Worm (Caenorhabditis elegans) whole organism, midembryonic: ENCODE results near the gene T26C11.4.
A peak's percentile ranks its signal among the peaks of the same experiment; 100 is the strongest.

Experiments used
- cog-1 ChIP-seq: sonication (generic microtip); optimal IDR thresholded peaks from 2 replicates; lab custom pipeline; 2016; ENCODE audit warnings: missing genetic modification characterization, missing compliant biosample characterization
- flt-1 ChIP-seq: fragments of 200-800 bp; sonication (Bioruptor generic); IDR thresholded peaks from 2 replicates; pipeline ENCODE4 v1.3.6; 2022; ENCODE audit warnings: missing genetic modification characterization, missing compliant biosample characterization
- ztf-23 ChIP-seq: fragments of 200-800 bp; sonication (Bioruptor generic); IDR thresholded peaks from 2 replicates; pipeline ENCODE4 v1.3.6; 2022; ENCODE audit warnings: missing genetic modification reagents, missing genetic modification characterization, missing compliant biosample characterization

- TF ChIP-seq ztf-23 (GFP tag; lab: Robert Waterston, UW), result no peak
- TF ChIP-seq cog-1 (tag; lab: Kevin White, UChicago), result peak; percentile 36
- TF ChIP-seq flt-1 (GFP tag; lab: Robert Waterston, UW), result no peak
These were observed 43.2 kb upstream of the T26C11.4 start for ce11 chrX:1888445-1889035.
